Worm (Caenorhabditis elegans): Measurements from ENCODE around the gene Y57G11C.1147.
"Not testable (repeated sequence)": the region's sequence is repeated elsewhere in the genome, so short reads cannot be mapped to it uniquely, and the experiment has no call there.

Y57G11C.1147 gene

ce11 chrIV:14797354-14797753 lies at the start of gene Y57G11C.1147, which contains the start of gene nuo-3 (continued):
- TF ChIP-seq C04F5.9 (tag; optimal IDR thresholded peaks at IDR 0.05): no peak
- TF ChIP-seq ceh-8 (GFP tag; optimal IDR thresholded peaks at IDR 0.05): no peak
- no peak for TF ChIP-seq hpl-2 (GFP tag; optimal IDR thresholded peaks at IDR 0.05)
- TF ChIP-seq ceh-82 (tag; optimal IDR thresholded peaks at IDR 0.05): peak in 1 of 3 experiments; percentile 49
- no peak for TF ChIP-seq unc-86 (tag; optimal IDR thresholded peaks at IDR 0.05)
- TF ChIP-seq sup-37 (GFP tag; optimal IDR thresholded peaks at IDR 0.05): no peak
- TF ChIP-seq efl-3 (GFP tag; optimal IDR thresholded peaks at IDR 0.05): no peak
- no peak for TF ChIP-seq unc-98 (GFP tag; IDR thresholded peaks at IDR 0.05)
- no peak for TF ChIP-seq alr-1 (tag; optimal IDR thresholded peaks at IDR 0.05; ENCODE audit: borderline replicate concordance)
- no peak for TF ChIP-seq isw-1 (GFP tag; IDR thresholded peaks at IDR 0.05)
- no peak for TF ChIP-seq hlh-4 (tag; optimal IDR thresholded peaks at IDR 0.05)
- TF ChIP-seq ztf-4 (tag; optimal IDR thresholded peaks at IDR 0.05): no peak
- no peak for TF ChIP-seq ceh-88 (GFP tag; IDR thresholded peaks at IDR 0.05)
- TF ChIP-seq unc-30 (tag; optimal IDR thresholded peaks at IDR 0.05): no peak
- no peak for TF ChIP-seq tlp-1 (tag; optimal IDR thresholded peaks at IDR 0.05)
- TF ChIP-seq ces-1 (GFP tag; optimal IDR thresholded peaks at IDR 0.05): no peak
- TF ChIP-seq mab-9 (GFP tag; IDR thresholded peaks at IDR 0.05): no peak

DNA sequence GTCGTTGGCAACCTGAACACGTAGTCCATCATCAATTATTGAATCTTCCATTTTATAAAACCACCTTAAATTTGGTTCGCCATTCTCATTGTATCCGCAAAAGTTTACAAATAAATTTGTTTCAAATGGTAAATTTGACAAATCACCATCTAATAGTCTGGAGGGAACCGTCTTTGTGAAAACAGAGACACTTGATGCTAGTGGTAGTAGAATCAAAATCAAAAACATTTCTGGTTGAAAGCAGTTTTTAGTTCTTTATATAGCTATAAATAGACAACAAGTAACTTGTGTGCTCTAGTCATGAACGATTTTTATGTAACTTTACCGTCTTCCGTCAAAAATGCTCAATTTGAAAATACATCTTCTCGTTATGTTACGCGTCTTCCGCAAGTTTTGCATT lies 45.7 kb upstream of the Y57G11C.1147 start, which contains the start of gene Y57G11C.20:
Gene Y57G11C.20 (plus strand): TSS at position 301 of the 400 bp plus-strand sequence.
- not testable (repeated sequence) for TF ChIP-seq nhr-47, hlh-4, lin-39 (tag; optimal IDR thresholded peaks at IDR 0.05)

ce11 chrIV:14838095-14838494 lies 40.8 kb upstream of the Y57G11C.1147 start:
- TF ChIP-seq elt-2 (tag; optimal IDR thresholded peaks at IDR 0.05): peak; percentile 40
- TF ChIP-seq ceh-8 (GFP tag; optimal IDR thresholded peaks at IDR 0.05): no peak
- TF ChIP-seq snpc-4 (tag; optimal IDR thresholded peaks at IDR 0.05): peak; percentile 55
- peak; percentile 40 for TF ChIP-seq C04F5.9 (tag; optimal IDR thresholded peaks at IDR 0.05)
- no peak for TF ChIP-seq nhr-237 (tag; optimal IDR thresholded peaks at IDR 0.05)
- no peak for TF ChIP-seq egl-27 (tag; optimal IDR thresholded peaks at IDR 0.05)
- TF ChIP-seq aly-2 (tag; optimal IDR thresholded peaks at IDR 0.05): peak; percentile 81
- peak; percentile 85 for TF ChIP-seq mep-1 (tag; optimal IDR thresholded peaks at IDR 0.05)
- peak; percentile 54 to 83 for TF ChIP-seq lin-35 (GFP tag; optimal IDR thresholded peaks at IDR 0.05)
- peak; percentile 75 for TF ChIP-seq xbp-1 (tag; optimal IDR thresholded peaks at IDR 0.05)
- no peak for TF ChIP-seq sox-4 (tag; optimal IDR thresholded peaks at IDR 0.05)
- peak; percentile 55 for TF ChIP-seq nhr-77 (tag; optimal IDR thresholded peaks at IDR 0.05)
- peak; percentile 5 for TF ChIP-seq lin-15B (tag; optimal IDR thresholded peaks at IDR 0.05)
- no peak for TF ChIP-seq F16B12.6 (tag; optimal IDR thresholded peaks at IDR 0.05)
- no peak for TF ChIP-seq grh-1 (GFP tag; IDR thresholded peaks at IDR 0.05)
- peak; percentile 60 to 61 (median 60) for TF ChIP-seq dpl-1 (GFP tag; optimal IDR thresholded peaks at IDR 0.05)
- peak in 1 of 2 experiments; percentile 40 for TF ChIP-seq mdl-1 (tag; optimal IDR thresholded peaks at IDR 0.05)
- no peak for TF ChIP-seq aha-1 (tag; optimal IDR thresholded peaks at IDR 0.05)
- TF ChIP-seq sup-37 (GFP tag; optimal IDR thresholded peaks at IDR 0.05): peak; percentile 27
- TF ChIP-seq alr-1 (tag; optimal IDR thresholded peaks at IDR 0.05; ENCODE audit: borderline replicate concordance): no peak
- TF ChIP-seq dsc-1 (tag; optimal IDR thresholded peaks at IDR 0.05): peak; percentile 93
- TF ChIP-seq mef-2 (tag; optimal IDR thresholded peaks at IDR 0.05): no peak
- TF ChIP-seq hlh-4 (tag; optimal IDR thresholded peaks at IDR 0.05): peak; percentile 1
- TF ChIP-seq ztf-4 (tag; optimal IDR thresholded peaks at IDR 0.05): peak; percentile 70
- peak; percentile 32; the same call in 1 of the 2 replicates for TF ChIP-seq isw-1 (GFP tag; IDR thresholded peaks at IDR 0.05)
- TF ChIP-seq tlp-1 (tag; optimal IDR thresholded peaks at IDR 0.05): no peak
- TF ChIP-seq nhr-28 (tag; optimal IDR thresholded peaks at IDR 0.05): no peak
- peak in 1 of 2 experiments; percentile 85 for TF ChIP-seq ztf-11 (tag; optimal IDR thresholded peaks at IDR 0.05)
- no peak for TF ChIP-seq unc-30 (tag; optimal IDR thresholded peaks at IDR 0.05)
- no peak for TF ChIP-seq C34B4.2 (tag; optimal IDR thresholded peaks at IDR 0.05)
- TF ChIP-seq blmp-1 (tag; optimal IDR thresholded peaks at IDR 0.05): peak; percentile 44
- TF ChIP-seq zag-1 (tag; optimal IDR thresholded peaks at IDR 0.05): peak; percentile 49
- peak; percentile 82 for TF ChIP-seq tbx-2 (tag; optimal IDR thresholded peaks at IDR 0.05)
- TF ChIP-seq unc-130 (tag; optimal IDR thresholded peaks at IDR 0.05): no peak
- peak; percentile 93 for TF ChIP-seq nhr-90 (tag; optimal IDR thresholded peaks at IDR 0.05; ENCODE audit: poor library complexity)
- TF ChIP-seq egl-13 (tag; optimal IDR thresholded peaks at IDR 0.05): no peak
- peak; percentile 74 for TF ChIP-seq lin-13 (GFP tag; optimal IDR thresholded peaks at IDR 0.05)
- TF ChIP-seq sptf-1 (tag; optimal IDR thresholded peaks at IDR 0.05): no peak
- TF ChIP-seq ces-1 (GFP tag; optimal IDR thresholded peaks at IDR 0.05): no peak

Data from whole organism, L1 larva.